Fruit fly (Drosophila melanogaster) whole organism, embryonic: ENCODE data around the gene CG13314.

Experiments
- Aef1 ChIP-seq: fragments of 200-800 bp; sonication (Bioruptor generic); IDR thresholded peaks from 3 replicates; pipeline ENCODE4 v1.3.6; 2022; ENCODE audit warnings: missing biosample characterization, missing genetic modification characterization
- CG11723 ChIP-seq: fragments of 200-800 bp; sonication (Bioruptor generic); optimal IDR thresholded peaks from 2 replicates; lab custom pipeline; 2017; ENCODE audit warnings: missing biosample characterization, mild to moderate bottlenecking, missing genetic modification characterization
- CG12071 ChIP-seq: fragments of 200-800 bp; sonication (Bioruptor generic); optimal IDR thresholded peaks from 3 replicates; lab custom pipeline; 2018; ENCODE audit warnings: missing biosample characterization, mild to moderate bottlenecking, missing genetic modification characterization
- CG12104 ChIP-seq: fragments of 200-800 bp; sonication (Bioruptor generic); optimal IDR thresholded peaks from 3 replicates; lab custom pipeline; 2016; ENCODE audit warnings: missing biosample characterization, missing genetic modification characterization
- CG12236 ChIP-seq: fragments of 200-800 bp; sonication (Bioruptor generic); optimal IDR thresholded peaks from 2 replicates; lab custom pipeline; 2016; ENCODE audit warnings: missing biosample characterization, missing genetic modification characterization
- CG14710 ChIP-seq: fragments of 200-800 bp; sonication (Bioruptor generic); optimal IDR thresholded peaks from 3 replicates; lab custom pipeline; 2019; ENCODE audit warnings: missing biosample characterization, mild to moderate bottlenecking, missing genetic modification characterization, moderate library complexity
- CG15269 ChIP-seq: fragments of 200-800 bp; sonication (Bioruptor generic); optimal IDR thresholded peaks from 2 replicates; lab custom pipeline; 2018; ENCODE audit warnings: missing biosample characterization, mild to moderate bottlenecking, missing genetic modification characterization, moderate library complexity
- CG1647 ChIP-seq: fragments of 200-800 bp; sonication (Bioruptor generic); optimal IDR thresholded peaks from 3 replicates; lab custom pipeline; 2016; ENCODE audit warnings: missing biosample characterization, missing genetic modification characterization
- CG17328 ChIP-seq: fragments of 200-800 bp; sonication (Bioruptor generic); IDR thresholded peaks from 2 replicates; pipeline ENCODE4 v1.3.6; 2022; ENCODE audit warnings: missing biosample characterization, missing genetic modification characterization
- CG2116 ChIP-seq: fragments of 200-800 bp; sonication (Bioruptor generic); optimal IDR thresholded peaks from 3 replicates; lab custom pipeline; 2018; ENCODE audit warnings: missing biosample characterization, mild to moderate bottlenecking, missing genetic modification characterization
- CG30403 ChIP-seq: fragments of 200-800 bp; sonication (Bioruptor generic); optimal IDR thresholded peaks from 3 replicates; lab custom pipeline; 2016; ENCODE audit warnings: missing biosample characterization, missing genetic modification characterization
- CG3065 ChIP-seq: fragments of 200-800 bp; sonication (Bioruptor generic); optimal IDR thresholded peaks from 2 replicates; lab custom pipeline; 2016; ENCODE audit warnings: missing biosample characterization, missing genetic modification characterization
- CG31365 ChIP-seq: fragments of 200-800 bp; sonication (Bioruptor generic); optimal IDR thresholded peaks from 2 replicates; lab custom pipeline; 2018; ENCODE audit warnings: missing biosample characterization, mild to moderate bottlenecking, missing genetic modification characterization
- CG4328 ChIP-seq: fragments of 200-800 bp; sonication (Bioruptor generic); optimal IDR thresholded peaks from 3 replicates; lab custom pipeline; 2017; ENCODE audit warnings: missing biosample characterization, missing genetic modification reagents, missing genetic modification characterization
- CG4820 ChIP-seq: fragments of 200-800 bp; sonication (Bioruptor generic); optimal IDR thresholded peaks from 3 replicates; lab custom pipeline; 2016; ENCODE audit warnings: missing biosample characterization, missing genetic modification characterization
- CG6254 ChIP-seq: fragments of 200-800 bp; sonication (Bioruptor generic); optimal IDR thresholded peaks from 3 replicates; lab custom pipeline; 2017; ENCODE audit warnings: mild to moderate bottlenecking, missing biosample characterization, missing genetic modification reagents, missing genetic modification characterization
- CG9609 ChIP-seq: fragments of 200-800 bp; sonication (Bioruptor generic); optimal IDR thresholded peaks from 3 replicates; lab custom pipeline; 2016; ENCODE audit warnings: missing biosample characterization, missing genetic modification characterization
- CTCF ChIP-seq: fragments of 200-800 bp; sonication (Bioruptor generic); optimal IDR thresholded peaks from 2 replicates; lab custom pipeline; 2017; ENCODE audit warnings: missing biosample characterization, mild to moderate bottlenecking, missing genetic modification characterization, moderate library complexity
- Chrac-16 ChIP-seq: fragments of 200-800 bp; sonication (Bioruptor generic); optimal IDR thresholded peaks from 3 replicates; lab custom pipeline; 2016; ENCODE audit warnings: missing biosample characterization, missing genetic modification characterization
- Dek ChIP-seq: fragments of 200-800 bp; sonication (Bioruptor generic); optimal IDR thresholded peaks from 3 replicates; lab custom pipeline; 2019; ENCODE audit warnings: missing biosample characterization, mild to moderate bottlenecking, missing genetic modification characterization, moderate library complexity
- Dip3 ChIP-seq: fragments of 200-800 bp; sonication (Bioruptor generic); optimal IDR thresholded peaks from 3 replicates; lab custom pipeline; 2016; ENCODE audit warnings: missing biosample characterization, missing genetic modification characterization
- Doc2 ChIP-seq: fragments of 200-800 bp; sonication (Bioruptor generic); IDR thresholded peaks from 2 replicates; pipeline ENCODE4 v1.3.6; 2022; ENCODE audit warnings: missing biosample characterization, missing genetic modification characterization
- Dref ChIP-seq: fragments of 200-800 bp; sonication (Bioruptor generic); IDR thresholded peaks from 2 replicates; pipeline ENCODE4 v1.3.6; 2022; ENCODE audit warnings: missing biosample characterization, missing genetic modification characterization
- Fer1 ChIP-seq: fragments of 200-800 bp; sonication (Bioruptor generic); optimal IDR thresholded peaks from 2 replicates; lab custom pipeline; 2017; ENCODE audit warnings: missing biosample characterization, mild to moderate bottlenecking, missing genetic modification characterization
- HHEX ChIP-seq: fragments of 200-800 bp; sonication (Bioruptor generic); optimal IDR thresholded peaks from 3 replicates; lab custom pipeline; 2017; ENCODE audit warnings: missing biosample characterization, mild to moderate bottlenecking, missing genetic modification characterization, missing genetic modification reagents
- Hey ChIP-seq: fragments of 200-800 bp; sonication (Bioruptor generic); optimal IDR thresholded peaks from 3 replicates; lab custom pipeline; 2018; ENCODE audit warnings: missing biosample characterization, mild to moderate bottlenecking, missing genetic modification characterization
- MESR4 ChIP-seq: fragments of 200-800 bp; sonication (Bioruptor generic); optimal IDR thresholded peaks from 2 replicates; lab custom pipeline; 2018; ENCODE audit warnings: missing biosample characterization, mild to moderate bottlenecking, missing genetic modification characterization, moderate library complexity
- Max ChIP-seq: fragments of 200-800 bp; sonication (Bioruptor generic); optimal IDR thresholded peaks from 2 replicates; lab custom pipeline; 2016; ENCODE audit warnings: missing biosample characterization, mild to moderate bottlenecking, missing genetic modification characterization
- Mrtf ChIP-seq: fragments of 200-800 bp; sonication (Bioruptor generic); IDR thresholded peaks from 3 replicates; pipeline ENCODE4 v1.3.6; 2022; ENCODE audit warnings: missing biosample characterization, missing genetic modification characterization
- Optix ChIP-seq: fragments of 200-800 bp; sonication (Bioruptor generic); IDR thresholded peaks from 3 replicates; pipeline ENCODE4 v1.3.6; 2022; ENCODE audit warnings: missing biosample characterization, missing genetic modification characterization
- Six4 ChIP-seq: fragments of 200-800 bp; sonication (Bioruptor generic); optimal IDR thresholded peaks from 2 replicates; lab custom pipeline; 2016; ENCODE audit warnings: missing biosample characterization, missing genetic modification characterization
- Sox100B ChIP-seq: fragments of 200-800 bp; sonication (Bioruptor generic); optimal IDR thresholded peaks from 3 replicates; lab custom pipeline; 2018; ENCODE audit warnings: missing biosample characterization, mild to moderate bottlenecking, missing genetic modification characterization
- cg ChIP-seq: fragments of 200-800 bp; sonication (Bioruptor generic); optimal IDR thresholded peaks from 3 replicates; lab custom pipeline; 2019; ENCODE audit warnings: missing biosample characterization, mild to moderate bottlenecking, missing genetic modification characterization, moderate library complexity
- ci ChIP-seq: fragments of 200-800 bp; sonication (Bioruptor generic); IDR thresholded peaks from 3 replicates; pipeline ENCODE4 v1.3.6; 2022; ENCODE audit warnings: missing biosample characterization, missing genetic modification characterization
- cwo ChIP-seq: fragments of 200-800 bp; sonication (Bioruptor generic); optimal IDR thresholded peaks from 3 replicates; lab custom pipeline; 2017; ENCODE audit warnings: missing biosample characterization, missing genetic modification characterization, mild to moderate bottlenecking, moderate library complexity, missing genetic modification reagents
- dm ChIP-seq: fragments of 200-800 bp; sonication (Bioruptor generic); optimal IDR thresholded peaks from 3 replicates; lab custom pipeline; 2016; ENCODE audit warnings: missing biosample characterization, missing genetic modification characterization
- fu2 ChIP-seq: fragments of 200-800 bp; sonication (Bioruptor generic); optimal IDR thresholded peaks from 2 replicates; lab custom pipeline; 2016; ENCODE audit warnings: missing biosample characterization, missing genetic modification characterization
- gfzf ChIP-seq: fragments of 200-800 bp; sonication (Bioruptor generic); optimal IDR thresholded peaks from 2 replicates; lab custom pipeline; 2016; ENCODE audit warnings: missing biosample characterization, mild to moderate bottlenecking, missing genetic modification characterization, moderate library complexity
- insv ChIP-seq, 2 experiments: fragments of 200-800 bp; sonication (Bioruptor generic); optimal IDR thresholded peaks; 3 replicates each; lab custom pipeline; 2016 to 2018; ENCODE audit warnings: missing biosample characterization in 2 of 2, missing genetic modification characterization in 2 of 2
- lbe ChIP-seq: fragments of 200-800 bp; sonication (Bioruptor generic); optimal IDR thresholded peaks from 2 replicates; lab custom pipeline; 2016; ENCODE audit warnings: missing biosample characterization, mild to moderate bottlenecking, missing genetic modification characterization
- pb ChIP-seq: fragments of 200-800 bp; sonication (Bioruptor generic); optimal IDR thresholded peaks from 3 replicates; lab custom pipeline; 2016; ENCODE audit warnings: missing biosample characterization, missing genetic modification characterization
- pho ChIP-seq: fragments of 200-800 bp; sonication (Bioruptor generic); optimal IDR thresholded peaks from 2 replicates; lab custom pipeline; 2016; ENCODE audit warnings: missing biosample characterization, missing genetic modification characterization
- sima ChIP-seq: fragments of 200-800 bp; sonication (Bioruptor generic); optimal IDR thresholded peaks from 2 replicates; lab custom pipeline; 2016; ENCODE audit warnings: missing biosample characterization, missing genetic modification characterization
- sug ChIP-seq: fragments of 200-800 bp; optimal IDR thresholded peaks from 2 replicates; lab custom pipeline; 2019; ENCODE audit warnings: missing biosample characterization, mild to moderate bottlenecking, missing genetic modification characterization, moderate library complexity
- tll ChIP-seq, 2 experiments: fragments of 200-800 bp in 1 of 2; fragments of >200 bp in 1 of 2; sonication (Bioruptor generic) in 1 of 2; optimal IDR thresholded peaks; 2 replicates each; lab custom pipeline; 2017 to 2019; ENCODE audit warnings: missing biosample characterization in 2 of 2, missing genetic modification characterization in 2 of 2, mild to moderate bottlenecking in 1 of 2, moderate library complexity in 1 of 2
- tna ChIP-seq: fragments of 200-800 bp; sonication (Bioruptor generic); IDR thresholded peaks from 2 replicates; pipeline ENCODE4 v1.3.6; 2022; ENCODE audit warnings: missing biosample characterization, missing genetic modification characterization; ENCODE audit not compliant: partially characterized antibody
- trh ChIP-seq: fragments of 200-800 bp; sonication (Bioruptor generic); optimal IDR thresholded peaks from 2 replicates; lab custom pipeline; 2016; ENCODE audit warnings: missing biosample characterization, missing genetic modification characterization
- vfl ChIP-seq: fragments of 200-800 bp; sonication (Bioruptor generic); optimal IDR thresholded peaks from 2 replicates; lab custom pipeline; 2016; ENCODE audit warnings: missing biosample characterization, missing genetic modification characterization
- zen2 ChIP-seq: fragments of 200-800 bp; sonication (Bioruptor generic); IDR thresholded peaks from 3 replicates; pipeline ENCODE4 v1.3.6; 2022; ENCODE audit warnings: missing biosample characterization, missing genetic modification characterization; ENCODE audit not compliant: partially characterized antibody

The CG13314 gene

DNA sequence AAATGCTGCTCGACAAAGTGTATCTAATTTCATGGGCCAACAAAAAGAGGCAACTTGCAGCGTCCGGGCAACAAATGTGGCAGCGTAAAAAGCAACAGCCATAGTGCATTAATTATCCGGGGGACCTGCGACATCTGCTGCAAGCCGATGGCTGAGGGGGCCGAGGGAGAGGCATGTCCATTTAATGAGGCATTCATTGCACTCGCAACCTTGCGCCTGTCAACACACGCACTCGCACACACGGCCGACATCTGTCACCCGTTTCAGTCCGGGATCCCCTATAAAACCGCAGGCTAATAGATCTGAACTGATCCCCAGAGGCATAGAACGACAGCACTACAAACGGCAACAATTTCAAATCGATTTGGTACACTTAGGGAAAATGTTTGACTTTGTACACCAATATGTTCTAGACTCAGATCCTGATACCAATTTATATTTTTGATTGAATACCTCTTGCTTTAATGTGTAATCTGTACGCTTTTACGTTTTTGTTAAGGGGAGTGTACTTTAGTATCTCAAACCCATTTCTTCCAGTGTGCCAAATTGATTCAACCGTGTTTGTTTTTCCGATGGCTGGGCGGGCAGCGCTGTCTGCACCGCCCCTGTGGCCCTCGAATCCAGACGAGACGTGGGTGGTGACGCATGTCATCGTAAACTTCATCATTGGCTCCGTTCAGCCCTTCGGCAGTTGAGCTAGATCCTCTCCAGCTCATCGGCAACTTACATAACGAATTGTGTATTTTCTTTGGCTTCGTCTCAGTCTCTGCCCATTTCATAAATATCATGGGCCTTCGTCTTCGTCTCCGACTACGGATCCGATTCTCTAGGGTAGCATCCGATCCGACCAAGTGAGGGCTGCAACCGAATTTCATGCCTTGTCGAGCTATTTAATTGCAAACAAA is 30.1 kb downstream of the CG13314 start (continued):
- TF ChIP-seq CG14710 (tag; lab: Kevin White, UChicago) (peak; percentile 86), Hey (tag; lab: Kevin White, UChicago) (no peak), CG30403 (GFP tag; lab: Kevin White, UChicago) (peak; percentile 66), CG31365 (no peak), cwo (GFP tag; lab: Kevin White, UChicago) (no peak), Optix (peak; percentile 70; the same call in 1 of the 3 replicates), CG4820 (peak; percentile 77), CG4328 (GFP tag; lab: Kevin White, UChicago) (peak; percentile 36), ci (GFP tag; lab: Robert Waterston, UW) (peak; percentile 92), CG11723 (peak; percentile 42), cg (GFP tag; lab: Kevin White, UChicago) (no peak), Six4 (GFP tag; lab: Kevin White, UChicago) (peak; percentile 81), vfl (GFP tag; lab: Kevin White, UChicago) (peak; percentile 4), Fer1 (GFP tag; lab: Kevin White, UChicago) (no peak), sima (no peak), MESR4 (GFP tag; lab: Kevin White, UChicago) (no peak), Aef1 (GFP tag; lab: Robert Waterston, UW) (peak; percentile 59; the same call in 2 of the 3 replicates), Sox100B (GFP tag; lab: Kevin White, UChicago) (peak; percentile 64), Dek (tag; lab: Kevin White, UChicago) (no peak), trh (peak; percentile 21), CG9609 (GFP tag; lab: Kevin White, UChicago) (peak; percentile 69), CG12071 (peak; percentile 17), tll (GFP tag; optimal IDR thresholded peaks at IDR 0.05; lab: Kevin White, UChicago) (peak in 1 of 2 experiments; percentile 16), Doc2 (GFP tag; lab: Robert Waterston, UW) (peak; percentile 21; the same call in 1 of the 2 replicates), Dref (no peak), Max (GFP tag; lab: Kevin White, UChicago) (peak; percentile 63), Dip3 (GFP tag; lab: Kevin White, UChicago) (no peak), CG3065 (GFP tag; lab: Kevin White, UChicago) (peak; percentile 59), insv (GFP tag; optimal IDR thresholded peaks at IDR 0.05; lab: Kevin White, UChicago) (no peak), CG6254 (GFP tag; lab: Kevin White, UChicago) (peak; percentile 83), dm (GFP tag; lab: Kevin White, UChicago) (peak; percentile 46), Chrac-16 (GFP tag; lab: Kevin White, UChicago) (peak; percentile 74), CG1647 (GFP tag; lab: Kevin White, UChicago) (peak; percentile 21), CG2116 (peak; percentile 23), pb (GFP tag; lab: Kevin White, UChicago) (peak; percentile 72), Mrtf (peak; percentile 72), CTCF (no peak), CG15269 (tag; lab: Kevin White, UChicago) (no peak), CG17328 (peak; percentile 94), CG12104 (peak; percentile 21), pho (GFP tag; lab: Kevin White, UChicago) (no peak), sug (no peak), fu2 (GFP tag; lab: Kevin White, UChicago) (peak; percentile 3), gfzf (GFP tag; lab: Kevin White, UChicago) (no peak), zen2 (GFP tag; lab: Robert Waterston, UW) (no peak), CG12236 (GFP tag; lab: Kevin White, UChicago) (peak; percentile 69), HHEX (GFP tag; lab: Kevin White, UChicago) (peak; percentile 38), lbe (no peak), tna (GFP tag; lab: Robert Waterston, UW) (no peak)
